Fruit fly (Drosophila melanogaster) whole organism, wandering third instar larva: ENCODE data around the gene Cpr78Cc.

Experiments
- Abd-B ChIP-seq: fragments of >200 bp; optimal IDR thresholded peaks from 2 replicates; lab custom pipeline; 2017; ENCODE audit warnings: missing biosample characterization, missing genetic modification characterization
- CG32264 ChIP-seq: fragments of 200-800 bp; sonication (Bioruptor generic); optimal IDR thresholded peaks from 2 replicates; lab custom pipeline; 2016; ENCODE audit warnings: missing biosample characterization, missing genetic modification characterization
- Mio ChIP-seq: sonication (Bioruptor generic); optimal IDR thresholded peaks from 2 replicates; lab custom pipeline; 2016; ENCODE audit warnings: missing biosample characterization, missing genetic modification characterization
- Myc ChIP-seq: fragments of >200 bp; optimal IDR thresholded peaks from 2 replicates; lab custom pipeline; 2017
- br ChIP-seq: fragments of 200-800 bp; sonication (Bioruptor generic); optimal IDR thresholded peaks from 2 replicates; lab custom pipeline; 2016; ENCODE audit warnings: missing biosample characterization, missing genetic modification characterization
- foxo ChIP-seq, 2 experiments: fragments of 200-800 bp; sonication (Bioruptor generic); optimal IDR thresholded peaks; 2 replicates in 1 of 2; 3 replicates in 1 of 2; lab custom pipeline; 2016 to 2017; ENCODE audit warnings: missing biosample characterization in 2 of 2, missing genetic modification characterization in 2 of 2
- sv ChIP-seq: fragments of 200-800 bp; sonication (Bioruptor generic); optimal IDR thresholded peaks from 3 replicates; lab custom pipeline; 2016; ENCODE audit warnings: missing biosample characterization, missing genetic modification characterization
- usp ChIP-seq: fragments of >200 bp; optimal IDR thresholded peaks from 2 replicates; lab custom pipeline; 2017; ENCODE audit warnings: missing biosample characterization, missing genetic modification characterization

dm6 chr3L:21347197-21347831, 46.9 kb downstream of the Cpr78Cc start:
- TF ChIP-seq Mio (GFP tag; lab: Kevin White, UChicago) (no peak), Abd-B (GFP tag; lab: Kevin White, UChicago) (no peak), usp (no peak), sv (GFP tag; lab: Kevin White, UChicago) (peak; percentile 38), Myc (lab: Kevin White, UChicago) (no peak), br (GFP tag; lab: Kevin White, UChicago) (peak; percentile 26), foxo (GFP tag; optimal IDR thresholded peaks at IDR 0.05; lab: Kevin White, UChicago) (peak in 1 of 2 experiments; percentile 59), CG32264 (GFP tag; lab: Kevin White, UChicago) (peak; percentile 40)
